Worm (Caenorhabditis elegans) whole organism, L3 larva: Measurements from ENCODE around the gene cpr-5.
A peak's percentile ranks its signal among the peaks of the same experiment; 100 is the strongest.

ENCODE experiments used
- R02D3.7 ChIP-seq: fragments of 150-350 bp; optimal IDR thresholded peaks from 2 replicates; lab custom pipeline; 2014; ENCODE audit warnings: missing biosample characterization, missing genetic modification characterization
- aly-2 ChIP-seq: fragments of 150-350 bp; optimal IDR thresholded peaks from 2 replicates; lab custom pipeline; 2014; ENCODE audit warnings: missing biosample characterization, missing genetic modification characterization
- ama-1 ChIP-seq: fragments of 150-350 bp; optimal IDR thresholded peaks from 2 replicates; lab custom pipeline; 2018
- ceh-28 ChIP-seq: fragments of 150-350 bp; optimal IDR thresholded peaks from 2 replicates; lab custom pipeline; 2014; ENCODE audit warnings: missing biosample characterization, missing genetic modification reagents, missing genetic modification characterization
- ceh-82 ChIP-seq: fragments of 150-350 bp; optimal IDR thresholded peaks from 2 replicates; lab custom pipeline; 2014; ENCODE audit warnings: missing biosample characterization, missing genetic modification characterization
- ceh-9 ChIP-seq: sonication (generic microtip); optimal IDR thresholded peaks from 2 replicates; lab custom pipeline; 2018; ENCODE audit warnings: missing biosample characterization, missing genetic modification characterization
- daf-12 ChIP-seq: fragments of 150-350 bp; optimal IDR thresholded peaks from 2 replicates; lab custom pipeline; 2014; ENCODE audit warnings: missing biosample characterization, missing genetic modification reagents, missing genetic modification characterization
- egl-27 ChIP-seq: sonication (generic microtip); optimal IDR thresholded peaks from 4 replicates; lab custom pipeline; 2017; ENCODE audit warnings: missing biosample characterization, missing genetic modification reagents, missing genetic modification characterization
- elt-1 ChIP-seq: fragments of 150-350 bp; optimal IDR thresholded peaks from 2 replicates; lab custom pipeline; 2014; ENCODE audit warnings: missing biosample characterization, missing genetic modification characterization
- elt-2 ChIP-seq: sonication (generic microtip); optimal IDR thresholded peaks from 2 replicates; lab custom pipeline; 2016; ENCODE audit warnings: missing genetic modification reagents, mild to moderate bottlenecking, missing genetic modification characterization, missing compliant biosample characterization
- elt-3 ChIP-seq, 3 experiments: fragments of 150-350 bp in 1 of 3; sonication (generic microtip) in 2 of 3; optimal IDR thresholded peaks; 2 replicates in 2 of 3; 4 replicates in 1 of 3; lab custom pipeline; 2014 to 2017; ENCODE audit warnings: missing biosample characterization in 3 of 3, missing genetic modification characterization in 3 of 3
- eor-1 ChIP-seq, 2 experiments: fragments of 150-350 bp; optimal IDR thresholded peaks; 2 replicates each; lab custom pipeline; 2014 to 2018; ENCODE audit warnings: missing biosample characterization in 2 of 2, missing genetic modification characterization in 2 of 2
- fkh-2 ChIP-seq: fragments of 150-350 bp; optimal IDR thresholded peaks from 2 replicates; lab custom pipeline; 2014; ENCODE audit warnings: missing biosample characterization, missing genetic modification reagents, missing genetic modification characterization
- jun-1 ChIP-seq: fragments of 150-350 bp; optimal IDR thresholded peaks from 2 replicates; lab custom pipeline; 2014; ENCODE audit warnings: missing biosample characterization, missing genetic modification reagents, missing genetic modification characterization
- lin-15B ChIP-seq: fragments of 150-350 bp; optimal IDR thresholded peaks from 2 replicates; lab custom pipeline; 2014; ENCODE audit warnings: missing biosample characterization, missing genetic modification characterization
- lsy-12 ChIP-seq: sonication (generic microtip); optimal IDR thresholded peaks from 2 replicates; lab custom pipeline; 2016; ENCODE audit warnings: mild to moderate bottlenecking, missing genetic modification characterization, missing compliant biosample characterization
- mdl-1 ChIP-seq: fragments of 150-350 bp; optimal IDR thresholded peaks from 2 replicates; lab custom pipeline; 2014; ENCODE audit warnings: missing biosample characterization, missing genetic modification characterization
- mml-1 ChIP-seq: fragments of 150-350 bp; sonication (generic microtip); optimal IDR thresholded peaks from 3 replicates; lab custom pipeline; 2014; ENCODE audit warnings: missing biosample characterization, missing genetic modification characterization
- nhr-23 ChIP-seq: fragments of 150-350 bp; optimal IDR thresholded peaks from 2 replicates; lab custom pipeline; 2014; ENCODE audit warnings: missing biosample characterization, missing genetic modification reagents, missing genetic modification characterization
- nhr-25 ChIP-seq: sonication (generic microtip); optimal IDR thresholded peaks from 2 replicates; lab custom pipeline; 2017; ENCODE audit warnings: missing biosample characterization, missing genetic modification characterization
- nhr-28 ChIP-seq: fragments of 150-350 bp; optimal IDR thresholded peaks from 2 replicates; lab custom pipeline; 2014; ENCODE audit warnings: missing biosample characterization, missing genetic modification characterization
- nhr-43 ChIP-seq: sonication (generic microtip); optimal IDR thresholded peaks from 2 replicates; lab custom pipeline; 2016; ENCODE audit warnings: mild to moderate bottlenecking, missing genetic modification characterization, missing compliant biosample characterization; ENCODE audit not compliant: poor library complexity, severe bottlenecking
- nhr-67 ChIP-seq: fragments of 150-350 bp; optimal IDR thresholded peaks from 2 replicates; lab custom pipeline; 2014; ENCODE audit warnings: missing biosample characterization, missing genetic modification characterization
- pha-4 ChIP-seq: fragments of 150-350 bp; optimal IDR thresholded peaks from 2 replicates; lab custom pipeline; 2014; ENCODE audit warnings: missing biosample characterization, missing genetic modification reagents, missing genetic modification characterization
- pqm-1 ChIP-seq: fragments of 150-350 bp; optimal IDR thresholded peaks from 2 replicates; lab custom pipeline; 2017; ENCODE audit warnings: missing biosample characterization, missing genetic modification characterization, inconsistent platforms
- sea-2 ChIP-seq: fragments of 150-350 bp; sonication (generic microtip); optimal IDR thresholded peaks from 4 replicates; lab custom pipeline; 2014; ENCODE audit warnings: missing biosample characterization, missing genetic modification reagents, missing genetic modification characterization
- skn-1 ChIP-seq: fragments of 150-350 bp; optimal IDR thresholded peaks from 2 replicates; lab custom pipeline; 2014; ENCODE audit warnings: missing biosample characterization, missing genetic modification characterization
- snpc-4 ChIP-seq: fragments of 150-350 bp; optimal IDR thresholded peaks from 2 replicates; lab custom pipeline; 2014; ENCODE audit warnings: missing biosample characterization, missing genetic modification characterization
- tbx-2 ChIP-seq: sonication (generic microtip); optimal IDR thresholded peaks from 2 replicates; lab custom pipeline; 2016; ENCODE audit warnings: mild to moderate bottlenecking, missing genetic modification characterization, missing compliant biosample characterization
- unc-39 ChIP-seq: sonication (generic microtip); optimal IDR thresholded peaks from 4 replicates; lab custom pipeline; 2017; ENCODE audit warnings: missing biosample characterization, missing genetic modification characterization
- unc-62 ChIP-seq: fragments of 150-350 bp; sonication (generic microtip); optimal IDR thresholded peaks from 4 replicates; lab custom pipeline; 2014; ENCODE audit warnings: missing biosample characterization, missing genetic modification reagents, missing genetic modification characterization
- ztf-11 ChIP-seq: fragments of 150-350 bp; optimal IDR thresholded peaks from 2 replicates; lab custom pipeline; 2014; ENCODE audit warnings: missing biosample characterization, missing genetic modification characterization

cpr-5 gene

ce11 chrV:1133840-1134239 lies at the start of gene cpr-5:
cpr-5 (minus strand) TSS chrV:1134036.
- no peak for TF ChIP-seq pha-4
- TF ChIP-seq ztf-11 (tag; lab: Kevin White, UChicago), result no peak
- TF ChIP-seq elt-2 (tag; lab: Kevin White, UChicago), result peak; percentile 84
- no peak for TF ChIP-seq ceh-9
- TF ChIP-seq pqm-1 (tag; lab: Kevin White, UChicago), result peak; percentile 32
- TF ChIP-seq R02D3.7 (tag; lab: Kevin White, UChicago), result no peak

ce11 chrV:1179279-1179678 lies 45.4 kb upstream of the cpr-5 start, which contains the start of gene F25A2.1:
F25A2.1 (plus strand) TSS chrV:1179579.
- peak; percentile 12 for TF ChIP-seq elt-2 (tag; lab: Kevin White, UChicago)
- no peak for TF ChIP-seq mml-1
- no peak for TF ChIP-seq pqm-1 (tag; lab: Kevin White, UChicago)
- TF ChIP-seq, all 47 proteins: peak for 1

- TF ChIP-seq nhr-43 (tag; lab: Kevin White, UChicago) (no peak), ceh-82 (tag; lab: Kevin White, UChicago) (no peak), elt-2 (tag; lab: Kevin White, UChicago) (peak; percentile 96), nhr-23 (tag; lab: Kevin White, UChicago) (no peak), fkh-2 (no peak), nhr-28 (tag; lab: Kevin White, UChicago) (no peak), egl-27 (no peak), aly-2 (tag; lab: Kevin White, UChicago) (no peak), lin-15B (tag; lab: Kevin White, UChicago) (no peak), jun-1 (tag; lab: Kevin White, UChicago) (peak; percentile 44), ztf-11 (tag; lab: Kevin White, UChicago) (no peak), elt-1 (tag; lab: Kevin White, UChicago) (no peak), tbx-2 (tag; lab: Kevin White, UChicago) (no peak), pqm-1 (tag; lab: Kevin White, UChicago) (peak; percentile 95), skn-1 (tag; lab: Kevin White, UChicago) (no peak), daf-12 (no peak), sea-2 (GFP tag; lab: Kevin White, UChicago) (no peak), eor-1 (tag; optimal IDR thresholded peaks at IDR 0.05; lab: Kevin White, UChicago) (no peak), ceh-28 (tag; lab: Kevin White, UChicago) (no peak)
Measured at ce11 chrV:1176277-1176839, 42.5 kb upstream of the cpr-5 start, which contains the start of gene T21H3.1. T21H3.1 (plus strand) TSS chrV:1176724.

- TF ChIP-seq ama-1 (lab: Kevin White, UChicago) (no peak), ztf-11 (tag; lab: Kevin White, UChicago) (no peak)
Measured at ce11 chrV:1170591-1170990, 36.8 kb upstream of the cpr-5 start.

- no peak for TF ChIP-seq unc-62 (GFP tag; lab: Kevin White, UChicago)
- no peak for TF ChIP-seq tbx-2 (tag; lab: Kevin White, UChicago)
- TF ChIP-seq ceh-9, result no peak
- no peak for TF ChIP-seq unc-39
- TF ChIP-seq nhr-28 (tag; lab: Kevin White, UChicago), result no peak
- no peak for TF ChIP-seq nhr-67
- no peak for TF ChIP-seq egl-27
- TF ChIP-seq aly-2 (tag; lab: Kevin White, UChicago), result no peak
- TF ChIP-seq snpc-4 (tag; lab: Kevin White, UChicago), result no peak
- no peak for TF ChIP-seq mdl-1 (tag; lab: Kevin White, UChicago)
- no peak for TF ChIP-seq ama-1 (lab: Kevin White, UChicago)
- no peak for TF ChIP-seq ztf-11 (tag; lab: Kevin White, UChicago)
- TF ChIP-seq eor-1 (tag; optimal IDR thresholded peaks at IDR 0.05; lab: Kevin White, UChicago), result no peak
Measured at ce11 chrV:1165090-1165761, 31.4 kb upstream of the cpr-5 start, which contains the start of gene ptr-16. ptr-16 (plus strand) TSS chrV:1165711.

- TF ChIP-seq elt-3 (tag; optimal IDR thresholded peaks at IDR 0.05; lab: Kevin White, UChicago) (no peak), nhr-25 (tag; lab: Kevin White, UChicago) (peak; percentile 12), lsy-12 (no peak)
- TF ChIP-seq, all 47 proteins: peak for 1
Measured at ce11 chrV:1164196-1164691, 30.4 kb upstream of the cpr-5 start, which contains the start of gene T21H3.5. T21H3.5 (minus strand) TSS chrV:1164293.
